Worm (Caenorhabditis elegans) whole organism, young adult: ENCODE data around the gene Y17D7C.2.

Source experiments
- hsf-1 ChIP-seq: fragments of 200-800 bp; sonication (Bioruptor generic); IDR thresholded peaks from 2 replicates; pipeline ENCODE4 v1.3.6; 2022; ENCODE audit warnings: missing genetic modification reagents, missing genetic modification characterization, missing compliant biosample characterization
- rcor-1 ChIP-seq: fragments of 200-800 bp; sonication (Bioruptor generic); IDR thresholded peaks from 2 replicates; pipeline ENCODE4 v1.3.6; 2022; ENCODE audit warnings: missing genetic modification reagents, missing genetic modification characterization, missing compliant biosample characterization
- sea-2 ChIP-seq: fragments of 200-800 bp; sonication (Bioruptor generic); IDR thresholded peaks from 2 replicates; pipeline ENCODE4 v1.3.6; 2022; ENCODE audit warnings: missing genetic modification characterization, missing compliant biosample characterization

DNA sequence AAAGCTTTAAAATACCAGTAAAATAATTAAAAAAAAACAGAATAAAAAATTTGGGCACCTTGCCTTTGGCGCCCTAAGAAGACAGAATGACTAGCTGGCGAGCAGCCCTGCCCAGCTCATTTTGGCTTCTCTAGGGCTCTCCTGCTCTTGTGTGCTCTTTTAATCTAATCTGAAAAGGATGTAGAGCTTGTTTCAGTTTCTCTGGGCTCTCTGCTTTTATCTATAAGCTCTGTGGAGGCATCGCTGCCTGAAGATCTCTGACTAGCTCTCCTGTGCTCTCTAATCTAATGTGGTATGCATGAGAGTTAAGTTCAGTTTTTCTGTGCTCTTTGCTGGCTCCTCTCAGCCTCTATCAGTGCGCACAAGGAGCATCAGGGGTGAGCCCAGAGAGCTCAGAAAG, 6.1 kb upstream of the Y17D7C.2 start:
- no peak for TF ChIP-seq hsf-1 (GFP tag; lab: Robert Waterston, UW)
- TF ChIP-seq sea-2 (GFP tag; lab: Robert Waterston, UW), result no peak
- TF ChIP-seq rcor-1 (GFP tag; lab: Robert Waterston, UW), result no peak
